Worm (Caenorhabditis elegans) whole organism, L4/young adult: ENCODE measurements around the gene ifb-2.

ENCODE experiments used
- W03F9.2 ChIP-seq: fragments of 150-350 bp; optimal IDR thresholded peaks from 2 replicates; lab custom pipeline; 2014; ENCODE audit warnings: missing biosample characterization, missing genetic modification characterization
- him-1 ChIP-seq: sonication (generic microtip); optimal IDR thresholded peaks from 2 replicates; lab custom pipeline; 2016; ENCODE audit warnings: missing genotype, missing genetic modification reagents, missing genetic modification characterization, missing compliant biosample characterization

DNA sequence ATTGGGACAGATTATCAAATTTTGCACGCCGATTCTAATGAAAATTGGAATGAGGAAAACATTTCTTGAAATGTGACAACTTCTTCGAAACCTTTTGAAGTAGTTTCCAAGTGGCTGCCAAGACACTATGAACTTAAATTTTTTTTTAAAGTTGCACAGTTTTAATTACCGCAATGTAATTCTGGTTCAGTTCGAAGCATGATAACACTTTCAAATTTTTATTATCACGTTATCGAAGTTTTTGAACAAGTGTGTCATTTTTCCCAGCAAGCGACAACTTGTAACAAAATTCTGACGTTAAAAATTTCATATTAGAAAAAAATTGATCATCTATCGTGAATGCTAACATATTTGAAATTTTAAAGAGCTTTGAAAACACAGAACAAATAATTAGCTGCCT lies 7.2 kb upstream of the ifb-2 start:
- TF ChIP-seq him-1 (tag; lab: Kevin White, UChicago), result no peak
- TF ChIP-seq W03F9.2 (tag; lab: Kevin White, UChicago), result no peak
